Worm (Caenorhabditis elegans) whole organism, mixed stage, embryonic: ENCODE results near the gene Y116F11B.2.

ENCODE experiments used
- M03D4.4 ChIP-seq: sonication (generic microtip); optimal IDR thresholded peaks from 2 replicates; lab custom pipeline; 2017; ENCODE audit warnings: mild to moderate bottlenecking, missing genetic modification characterization, missing compliant biosample characterization
- bed-3 ChIP-seq: fragments of 200-800 bp; sonication (Bioruptor generic); optimal IDR thresholded peaks from 3 replicates; lab custom pipeline; 2018; ENCODE audit warnings: mild to moderate bottlenecking, missing genetic modification characterization, moderate library complexity, missing compliant biosample characterization
- blmp-1 ChIP-seq: fragments of 150-350 bp; optimal IDR thresholded peaks from 2 replicates; lab custom pipeline; 2014; ENCODE audit warnings: missing biosample characterization, missing genetic modification characterization
- ceh-39 ChIP-seq: fragments of 150-350 bp; optimal IDR thresholded peaks from 2 replicates; lab custom pipeline; 2014; ENCODE audit warnings: missing biosample characterization, missing genetic modification characterization
- ceh-43 ChIP-seq: fragments of 200-800 bp; sonication (Bioruptor generic); optimal IDR thresholded peaks from 2 replicates; lab custom pipeline; 2018; ENCODE audit warnings: mild to moderate bottlenecking, missing genetic modification characterization, moderate library complexity, missing compliant biosample characterization
- ceh-83 ChIP-seq: fragments of 200-800 bp; sonication (Bioruptor generic); optimal IDR thresholded peaks from 2 replicates; lab custom pipeline; 2018; ENCODE audit warnings: mild to moderate bottlenecking, missing genetic modification characterization, missing compliant biosample characterization
- ces-1 ChIP-seq: fragments of 150-350 bp; optimal IDR thresholded peaks from 2 replicates; lab custom pipeline; 2014; ENCODE audit warnings: missing biosample characterization, missing genetic modification reagents, missing genetic modification characterization
- cnd-1 ChIP-seq: fragments of 200-800 bp; sonication (Bioruptor generic); optimal IDR thresholded peaks from 2 replicates; lab custom pipeline; 2018; ENCODE audit warnings: mild to moderate bottlenecking, missing genetic modification characterization, missing compliant biosample characterization
- drap-1 ChIP-seq: fragments of 200-800 bp; sonication (Bioruptor generic); optimal IDR thresholded peaks from 3 replicates; lab custom pipeline; 2018; ENCODE audit warnings: mild to moderate bottlenecking, missing genetic modification characterization, missing compliant biosample characterization
- elt-1 ChIP-seq: sonication (generic microtip); optimal IDR thresholded peaks from 2 replicates; lab custom pipeline; 2017; ENCODE audit warnings: missing genetic modification characterization, mild to moderate bottlenecking, missing compliant biosample characterization, antibody characterized with exemption, moderate library complexity, borderline replicate concordance; ENCODE audit not compliant: insufficient read depth
- flh-1 ChIP-seq: fragments of 200-800 bp; sonication (Bioruptor generic); optimal IDR thresholded peaks from 2 replicates; lab custom pipeline; 2018; ENCODE audit warnings: mild to moderate bottlenecking, missing genetic modification characterization, moderate library complexity, missing compliant biosample characterization
- ham-2 ChIP-seq: fragments of 200-800 bp; sonication (Bioruptor generic); optimal IDR thresholded peaks from 2 replicates; lab custom pipeline; 2018; ENCODE audit warnings: mild to moderate bottlenecking, missing genetic modification characterization, missing compliant biosample characterization
- hlh-1 ChIP-seq: fragments of 150-350 bp; optimal IDR thresholded peaks from 2 replicates; lab custom pipeline; 2014; ENCODE audit warnings: missing biosample characterization, missing genetic modification reagents, missing genetic modification characterization
- lin-13 ChIP-seq: fragments of 150-350 bp; optimal IDR thresholded peaks from 2 replicates; lab custom pipeline; 2014; ENCODE audit warnings: missing biosample characterization, missing genetic modification characterization
- lin-32 ChIP-seq: fragments of 200-800 bp; sonication (Bioruptor generic); optimal IDR thresholded peaks from 2 replicates; lab custom pipeline; 2018; ENCODE audit warnings: mild to moderate bottlenecking, missing genetic modification characterization, missing compliant biosample characterization
- lsy-2 ChIP-seq: fragments of 150-350 bp; optimal IDR thresholded peaks from 2 replicates; lab custom pipeline; 2014; ENCODE audit warnings: missing biosample characterization, missing genetic modification characterization
- mab-5 ChIP-seq: fragments of 150-350 bp; optimal IDR thresholded peaks from 2 replicates; lab custom pipeline; 2014; ENCODE audit warnings: missing biosample characterization, missing genetic modification characterization
- mep-1 ChIP-seq: fragments of 150-350 bp; optimal IDR thresholded peaks from 2 replicates; lab custom pipeline; 2017; ENCODE audit warnings: missing biosample characterization, missing genetic modification reagents, missing genetic modification characterization, inconsistent platforms
- mls-2 ChIP-seq: sonication (generic microtip); optimal IDR thresholded peaks from 2 replicates; lab custom pipeline; 2016; ENCODE audit warnings: mild to moderate bottlenecking, missing genetic modification characterization, moderate library complexity, missing compliant biosample characterization
- nhr-12 ChIP-seq: fragments of 150-350 bp; optimal IDR thresholded peaks from 2 replicates; lab custom pipeline; 2014; ENCODE audit warnings: missing biosample characterization, missing genetic modification characterization
- nhr-2 ChIP-seq: fragments of 150-350 bp; optimal IDR thresholded peaks from 2 replicates; lab custom pipeline; 2014; ENCODE audit warnings: missing biosample characterization, missing genetic modification characterization
- nhr-237 ChIP-seq: fragments of 150-350 bp; optimal IDR thresholded peaks from 2 replicates; lab custom pipeline; 2014; ENCODE audit warnings: missing biosample characterization, missing genetic modification characterization
- nhr-28 ChIP-seq: fragments of 150-350 bp; optimal IDR thresholded peaks from 2 replicates; lab custom pipeline; 2014; ENCODE audit warnings: missing biosample characterization, missing genetic modification characterization
- nhr-76 ChIP-seq: sonication (generic microtip); optimal IDR thresholded peaks from 2 replicates; lab custom pipeline; 2017; ENCODE audit warnings: missing biosample characterization, missing genetic modification characterization
- pha-4 ChIP-seq: fragments of 150-350 bp; optimal IDR thresholded peaks from 2 replicates; lab custom pipeline; 2018; ENCODE audit warnings: missing biosample characterization, missing genetic modification reagents, missing genetic modification characterization
- sem-2 ChIP-seq: fragments of 200-800 bp; sonication (Bioruptor generic); optimal IDR thresholded peaks from 2 replicates; lab custom pipeline; 2018; ENCODE audit warnings: mild to moderate bottlenecking, missing genetic modification characterization, missing compliant biosample characterization
- snpc-4 ChIP-seq: fragments of 150-350 bp; optimal IDR thresholded peaks from 2 replicates; lab custom pipeline; 2014; ENCODE audit warnings: missing biosample characterization, missing genetic modification characterization
- sptf-1 ChIP-seq: sonication (generic microtip); optimal IDR thresholded peaks from 2 replicates; lab custom pipeline; 2017; ENCODE audit warnings: mild to moderate bottlenecking, missing genetic modification characterization, moderate library complexity, missing compliant biosample characterization
- tbx-8 ChIP-seq: fragments of 200-800 bp; sonication (Bioruptor generic); optimal IDR thresholded peaks from 2 replicates; lab custom pipeline; 2018; ENCODE audit warnings: mild to moderate bottlenecking, missing genetic modification characterization, moderate library complexity, missing compliant biosample characterization
- unc-120 ChIP-seq: sonication (generic microtip); optimal IDR thresholded peaks from 2 replicates; lab custom pipeline; 2017; ENCODE audit warnings: missing genetic modification characterization, missing compliant biosample characterization; ENCODE audit not compliant: poor library complexity, severe bottlenecking
- unc-62 ChIP-seq: fragments of 150-350 bp; optimal IDR thresholded peaks from 2 replicates; lab custom pipeline; 2014; ENCODE audit warnings: missing biosample characterization, missing genetic modification reagents, missing genetic modification characterization
- zip-8 ChIP-seq: fragments of 150-350 bp; optimal IDR thresholded peaks from 2 replicates; lab custom pipeline; 2014; ENCODE audit warnings: missing biosample characterization, missing genetic modification characterization
- ztf-11 ChIP-seq: fragments of 150-350 bp; optimal IDR thresholded peaks from 2 replicates; lab custom pipeline; 2014; ENCODE audit warnings: missing biosample characterization, missing genetic modification characterization

The Y116F11B.2 gene

ce11 chrV:19755260-19755659 is 45.7 kb downstream of the Y116F11B.2 start, which contains the start of gene clec-50:
TSS of gene clec-50 (minus strand) at chrV:19755368.
- TF ChIP-seq ceh-83 (no peak), ham-2 (GFP tag; lab: Kevin White, UChicago) (no peak), drap-1 (no peak), bed-3 (GFP tag; lab: Kevin White, UChicago) (no peak), mep-1 (tag; lab: Kevin White, UChicago) (no peak), lin-13 (tag; lab: Kevin White, UChicago) (no peak), cnd-1 (no peak), flh-1 (GFP tag; lab: Kevin White, UChicago) (no peak), M03D4.4 (tag; lab: Kevin White, UChicago) (no peak), elt-1 (tag; lab: Kevin White, UChicago) (no peak), ceh-43 (GFP tag; lab: Kevin White, UChicago) (no peak), unc-62 (GFP tag; lab: Kevin White, UChicago) (no peak), tbx-8 (GFP tag; lab: Kevin White, UChicago) (no peak), blmp-1 (tag; lab: Kevin White, UChicago) (no peak), lsy-2 (tag; lab: Kevin White, UChicago) (no peak), ztf-11 (no peak), nhr-2 (tag; lab: Kevin White, UChicago) (no peak)

ce11 chrV:19754331-19754730 is 46.6 kb downstream of the Y116F11B.2 start:
- TF ChIP-seq flh-1 (GFP tag; lab: Kevin White, UChicago) (no peak), mep-1 (tag; lab: Kevin White, UChicago) (no peak), lin-13 (tag; lab: Kevin White, UChicago) (no peak), tbx-8 (GFP tag; lab: Kevin White, UChicago) (no peak), lsy-2 (tag; lab: Kevin White, UChicago) (no peak), nhr-12 (tag; lab: Kevin White, UChicago) (no peak), drap-1 (no peak), nhr-237 (tag; lab: Kevin White, UChicago) (no peak), sptf-1 (tag; lab: Kevin White, UChicago) (no peak), ztf-11 (no peak), M03D4.4 (tag; lab: Kevin White, UChicago) (no peak), snpc-4 (tag; lab: Kevin White, UChicago) (no peak), ham-2 (GFP tag; lab: Kevin White, UChicago) (no peak), ceh-43 (GFP tag; lab: Kevin White, UChicago) (no peak), lin-32 (GFP tag; lab: Kevin White, UChicago) (no peak), ceh-39 (no peak), unc-62 (GFP tag; lab: Kevin White, UChicago) (no peak), pha-4 (tag; lab: Kevin White, UChicago) (no peak)
- TF ChIP-seq, all 35 proteins: peak for 0

- TF ChIP-seq drap-1 (no peak), mep-1 (tag; lab: Kevin White, UChicago) (no peak), ceh-39 (no peak), nhr-237 (tag; lab: Kevin White, UChicago) (no peak), sem-2 (GFP tag; lab: Kevin White, UChicago) (no peak), sptf-1 (tag; lab: Kevin White, UChicago) (no peak), mab-5 (tag; lab: Kevin White, UChicago) (no peak), nhr-28 (tag; lab: Kevin White, UChicago) (no peak), unc-62 (GFP tag; lab: Kevin White, UChicago) (no peak), M03D4.4 (tag; lab: Kevin White, UChicago) (no peak), pha-4 (tag; lab: Kevin White, UChicago) (no peak), snpc-4 (tag; lab: Kevin White, UChicago) (no peak), nhr-76 (tag; lab: Kevin White, UChicago) (no peak), cnd-1 (no peak), tbx-8 (GFP tag; lab: Kevin White, UChicago) (no peak), lin-13 (tag; lab: Kevin White, UChicago) (no peak)
Observed at ce11 chrV:19752879-19753278, 48.1 kb downstream of the Y116F11B.2 start.

ce11 chrV:19751124-19751523 is 49.8 kb downstream of the Y116F11B.2 start, which contains the start of gene clec-49:
TSS of gene clec-49 (minus strand) at chrV:19751226.
- TF ChIP-seq nhr-12 (tag; lab: Kevin White, UChicago): no peak
- no peak for TF ChIP-seq blmp-1 (tag; lab: Kevin White, UChicago)
- TF ChIP-seq ceh-39: no peak
- no peak for TF ChIP-seq nhr-2 (tag; lab: Kevin White, UChicago)
- no peak for TF ChIP-seq nhr-237 (tag; lab: Kevin White, UChicago)
- no peak for TF ChIP-seq hlh-1
- TF ChIP-seq nhr-76 (tag; lab: Kevin White, UChicago): no peak
- no peak for TF ChIP-seq ces-1 (GFP tag; lab: Kevin White, UChicago)
- no peak for TF ChIP-seq unc-120
- TF ChIP-seq zip-8: no peak
- TF ChIP-seq lsy-2 (tag; lab: Kevin White, UChicago): no peak
- no peak for TF ChIP-seq flh-1 (GFP tag; lab: Kevin White, UChicago)
- no peak for TF ChIP-seq ceh-83
- no peak for TF ChIP-seq sptf-1 (tag; lab: Kevin White, UChicago)
- TF ChIP-seq ceh-43 (GFP tag; lab: Kevin White, UChicago): no peak
- no peak for TF ChIP-seq sem-2 (GFP tag; lab: Kevin White, UChicago)
- no peak for TF ChIP-seq mls-2 (tag; lab: Kevin White, UChicago)
- TF ChIP-seq ham-2 (GFP tag; lab: Kevin White, UChicago): no peak
